Fruit fly (Drosophila melanogaster): Measurements from ENCODE around the gene CG14957.

Gene CG14957

DNA sequence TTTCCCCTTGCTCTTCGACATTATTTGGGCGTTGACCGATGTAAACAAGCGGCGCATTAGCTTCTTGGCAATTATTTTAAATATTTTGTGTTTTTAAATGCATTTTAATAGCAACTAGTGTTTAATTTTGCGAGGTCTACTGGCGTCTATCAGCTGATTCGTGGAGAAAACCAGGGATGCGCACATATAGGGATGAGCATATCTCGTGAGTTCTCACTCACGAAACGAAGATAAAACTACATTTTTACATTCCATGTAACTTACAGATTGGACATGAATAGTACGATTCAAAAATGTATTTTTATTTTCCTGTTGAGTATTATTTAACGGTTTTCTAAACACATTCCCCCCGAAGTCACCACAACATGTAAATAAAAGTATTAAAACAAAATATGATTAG, 10.1 kb downstream of the CG14957 start, which contains the start of gene CG14966 (continued):
- TF ChIP-seq wdn (GFP tag; IDR thresholded peaks at IDR 0.05), result no peak
- peak; percentile 50; the same call in 1 of the 3 replicates for TF ChIP-seq ci (GFP tag; IDR thresholded peaks at IDR 0.05)
- TF ChIP-seq insv (GFP tag; optimal IDR thresholded peaks at IDR 0.05), result no peak
- TF ChIP-seq CG7556 (GFP tag; optimal IDR thresholded peaks at IDR 0.05), result no peak
- no peak for TF ChIP-seq CG11085 (GFP tag; IDR thresholded peaks at IDR 0.05)
- no peak for TF ChIP-seq Sry-β (GFP tag; optimal IDR thresholded peaks at IDR 0.05)
- TF ChIP-seq chinmo (GFP tag; IDR thresholded peaks at IDR 0.05; ENCODE audit: partially characterized antibody), result peak; percentile 53; the same call in 1 of the 4 replicates
- TF ChIP-seq Bgb (GFP tag; IDR thresholded peaks at IDR 0.05; ENCODE audit: partially characterized antibody), result peak; percentile 96
- no peak for TF ChIP-seq CG4707 (GFP tag; optimal IDR thresholded peaks at IDR 0.05)
- peak; percentile 87 for TF ChIP-seq Opbp (GFP tag; IDR thresholded peaks at IDR 0.05; ENCODE audit: partially characterized antibody)
- peak; percentile 87; the same call in 2 of the 3 replicates for TF ChIP-seq CG34422 (GFP tag; IDR thresholded peaks at IDR 0.05)
- peak; percentile 30; the same call in 1 of the 2 replicates for TF ChIP-seq chm (GFP tag; IDR thresholded peaks at IDR 0.05)
- TF ChIP-seq aop (GFP tag; IDR thresholded peaks at IDR 0.05), result no peak
- TF ChIP-seq CG7357 (GFP tag; IDR thresholded peaks at IDR 0.05), result no peak
- no peak for TF ChIP-seq ATbp (GFP tag; optimal IDR thresholded peaks at IDR 0.05)
- no peak for TF ChIP-seq CG30431 (GFP tag; optimal IDR thresholded peaks at IDR 0.05)
- no peak for TF ChIP-seq BtbVII (GFP tag; optimal IDR thresholded peaks at IDR 0.05)
- peak; percentile 97 for TF ChIP-seq MBD-R2 (GFP tag; IDR thresholded peaks at IDR 0.05)
- peak; percentile 10 for TF ChIP-seq bab2 (GFP tag; optimal IDR thresholded peaks at IDR 0.05)
- no peak for TF ChIP-seq dati (GFP tag; IDR thresholded peaks at IDR 0.05)
- TF ChIP-seq CG12155 (GFP tag; optimal IDR thresholded peaks at IDR 0.05), result peak; percentile 32
- peak; percentile 23 for TF ChIP-seq Bteb2 (GFP tag; optimal IDR thresholded peaks at IDR 0.05)
- no peak for TF ChIP-seq Atf6 (GFP tag; IDR thresholded peaks at IDR 0.05)
- peak; percentile 15 for TF ChIP-seq CG3995 (GFP tag; optimal IDR thresholded peaks at IDR 0.05)
- no peak for TF ChIP-seq br (optimal IDR thresholded peaks at IDR 0.05)
- no peak for TF ChIP-seq h (optimal IDR thresholded peaks at IDR 0.05)
- no peak for TF ChIP-seq ac (GFP tag; optimal IDR thresholded peaks at IDR 0.05)
- no peak for TF ChIP-seq CG32772 (GFP tag; IDR thresholded peaks at IDR 0.05)
- TF ChIP-seq inv (GFP tag; IDR thresholded peaks at IDR 0.05; ENCODE audit: partially characterized antibody), result peak; percentile 78
- TF ChIP-seq CG9437 (GFP tag; optimal IDR thresholded peaks at IDR 0.05), result no peak
- TF ChIP-seq emc (GFP tag; optimal IDR thresholded peaks at IDR 0.05), result no peak
- no peak for TF ChIP-seq CG13296 (GFP tag; optimal IDR thresholded peaks at IDR 0.05)
- TF ChIP-seq CG9797 (GFP tag; optimal IDR thresholded peaks at IDR 0.05), result peak; percentile 35
- TF ChIP-seq Spps (tag; optimal IDR thresholded peaks at IDR 0.05), result no peak
- no peak for TF ChIP-seq prd (optimal IDR thresholded peaks at IDR 0.05)
- TF ChIP-seq prd (GFP tag; IDR thresholded peaks at IDR 0.05), result 0 out of 3 replicates have a peak, but pooled peaks have one; percentile 8
- no peak for TF ChIP-seq klu (GFP tag; IDR thresholded peaks at IDR 0.05)
- TF ChIP-seq cg (GFP tag; optimal IDR thresholded peaks at IDR 0.05), result no peak
- peak; percentile 88 for TF ChIP-seq sens (GFP tag)
- no peak for TF ChIP-seq CG11247 (GFP tag; IDR thresholded peaks at IDR 0.05)
- TF ChIP-seq CG32532 (GFP tag; IDR thresholded peaks at IDR 0.05), result peak; percentile 68
- no peak for TF ChIP-seq CG16779 (GFP tag; IDR thresholded peaks at IDR 0.05)
- no peak for TF ChIP-seq wek (GFP tag; optimal IDR thresholded peaks at IDR 0.05)
- peak; percentile 50 for TF ChIP-seq sug (tag; optimal IDR thresholded peaks at IDR 0.05)
- TF ChIP-seq CG13894 (tag; optimal IDR thresholded peaks at IDR 0.05), result peak; percentile 58
- no peak for TF ChIP-seq CG12104 (GFP tag; optimal IDR thresholded peaks at IDR 0.05)
- TF ChIP-seq bcd (GFP tag; optimal IDR thresholded peaks at IDR 0.05), result no peak
- no peak for TF ChIP-seq CG5245 (GFP tag; optimal IDR thresholded peaks at IDR 0.05)
- TF ChIP-seq Dll (GFP tag; IDR thresholded peaks at IDR 0.05; ENCODE audit: partially characterized antibody), result peak; percentile 91
- TF ChIP-seq HmgZ (tag; optimal IDR thresholded peaks at IDR 0.05), result peak; percentile 69
- TF ChIP-seq Six4 (GFP tag; optimal IDR thresholded peaks at IDR 0.05), result no peak
- peak; percentile 22 for TF ChIP-seq Antp (GFP tag; optimal IDR thresholded peaks at IDR 0.05)
- TF ChIP-seq Awh (GFP tag; IDR thresholded peaks at IDR 0.05), result no peak

Data from whole organism, embryonic.